Worm (Caenorhabditis elegans) whole organism, mixed stage, embryonic: ENCODE measurements around the gene Y17G7B.18.
A peak's percentile ranks its signal among the peaks of the same experiment; 100 is the strongest.

Source experiments
- M03D4.4 ChIP-seq: sonication (generic microtip); optimal IDR thresholded peaks from 2 replicates; lab custom pipeline; 2017; ENCODE audit warnings: mild to moderate bottlenecking, missing genetic modification characterization, missing compliant biosample characterization
- bed-3 ChIP-seq: fragments of 200-800 bp; sonication (Bioruptor generic); optimal IDR thresholded peaks from 3 replicates; lab custom pipeline; 2018; ENCODE audit warnings: mild to moderate bottlenecking, missing genetic modification characterization, moderate library complexity, missing compliant biosample characterization
- blmp-1 ChIP-seq: fragments of 150-350 bp; optimal IDR thresholded peaks from 2 replicates; lab custom pipeline; 2014; ENCODE audit warnings: missing biosample characterization, missing genetic modification characterization
- ceh-39 ChIP-seq: fragments of 150-350 bp; optimal IDR thresholded peaks from 2 replicates; lab custom pipeline; 2014; ENCODE audit warnings: missing biosample characterization, missing genetic modification characterization
- ceh-43 ChIP-seq: fragments of 200-800 bp; sonication (Bioruptor generic); optimal IDR thresholded peaks from 2 replicates; lab custom pipeline; 2018; ENCODE audit warnings: mild to moderate bottlenecking, missing genetic modification characterization, moderate library complexity, missing compliant biosample characterization
- ceh-83 ChIP-seq: fragments of 200-800 bp; sonication (Bioruptor generic); optimal IDR thresholded peaks from 2 replicates; lab custom pipeline; 2018; ENCODE audit warnings: mild to moderate bottlenecking, missing genetic modification characterization, missing compliant biosample characterization
- ces-1 ChIP-seq: fragments of 150-350 bp; optimal IDR thresholded peaks from 2 replicates; lab custom pipeline; 2014; ENCODE audit warnings: missing biosample characterization, missing genetic modification reagents, missing genetic modification characterization
- cnd-1 ChIP-seq: fragments of 200-800 bp; sonication (Bioruptor generic); optimal IDR thresholded peaks from 2 replicates; lab custom pipeline; 2018; ENCODE audit warnings: mild to moderate bottlenecking, missing genetic modification characterization, missing compliant biosample characterization
- drap-1 ChIP-seq: fragments of 200-800 bp; sonication (Bioruptor generic); optimal IDR thresholded peaks from 3 replicates; lab custom pipeline; 2018; ENCODE audit warnings: mild to moderate bottlenecking, missing genetic modification characterization, missing compliant biosample characterization
- elt-1 ChIP-seq: sonication (generic microtip); optimal IDR thresholded peaks from 2 replicates; lab custom pipeline; 2017; ENCODE audit warnings: missing genetic modification characterization, mild to moderate bottlenecking, missing compliant biosample characterization, antibody characterized with exemption, moderate library complexity, borderline replicate concordance; ENCODE audit not compliant: insufficient read depth
- elt-3 ChIP-seq: fragments of 150-350 bp; optimal IDR thresholded peaks from 2 replicates; lab custom pipeline; 2014; ENCODE audit warnings: missing biosample characterization, missing genetic modification characterization
- flh-1 ChIP-seq: fragments of 200-800 bp; sonication (Bioruptor generic); optimal IDR thresholded peaks from 2 replicates; lab custom pipeline; 2018; ENCODE audit warnings: mild to moderate bottlenecking, missing genetic modification characterization, moderate library complexity, missing compliant biosample characterization
- ham-2 ChIP-seq: fragments of 200-800 bp; sonication (Bioruptor generic); optimal IDR thresholded peaks from 2 replicates; lab custom pipeline; 2018; ENCODE audit warnings: mild to moderate bottlenecking, missing genetic modification characterization, missing compliant biosample characterization
- hlh-1 ChIP-seq: fragments of 150-350 bp; optimal IDR thresholded peaks from 2 replicates; lab custom pipeline; 2014; ENCODE audit warnings: missing biosample characterization, missing genetic modification reagents, missing genetic modification characterization
- lin-13 ChIP-seq: fragments of 150-350 bp; optimal IDR thresholded peaks from 2 replicates; lab custom pipeline; 2014; ENCODE audit warnings: missing biosample characterization, missing genetic modification characterization
- lin-32 ChIP-seq: fragments of 200-800 bp; sonication (Bioruptor generic); optimal IDR thresholded peaks from 2 replicates; lab custom pipeline; 2018; ENCODE audit warnings: mild to moderate bottlenecking, missing genetic modification characterization, missing compliant biosample characterization
- lsy-2 ChIP-seq: fragments of 150-350 bp; optimal IDR thresholded peaks from 2 replicates; lab custom pipeline; 2014; ENCODE audit warnings: missing biosample characterization, missing genetic modification characterization
- mab-5 ChIP-seq: fragments of 150-350 bp; optimal IDR thresholded peaks from 2 replicates; lab custom pipeline; 2014; ENCODE audit warnings: missing biosample characterization, missing genetic modification characterization
- mep-1 ChIP-seq: fragments of 150-350 bp; optimal IDR thresholded peaks from 2 replicates; lab custom pipeline; 2017; ENCODE audit warnings: missing biosample characterization, missing genetic modification reagents, missing genetic modification characterization, inconsistent platforms
- mls-2 ChIP-seq: sonication (generic microtip); optimal IDR thresholded peaks from 2 replicates; lab custom pipeline; 2016; ENCODE audit warnings: mild to moderate bottlenecking, missing genetic modification characterization, moderate library complexity, missing compliant biosample characterization
- nhr-12 ChIP-seq: fragments of 150-350 bp; optimal IDR thresholded peaks from 2 replicates; lab custom pipeline; 2014; ENCODE audit warnings: missing biosample characterization, missing genetic modification characterization
- nhr-2 ChIP-seq: fragments of 150-350 bp; optimal IDR thresholded peaks from 2 replicates; lab custom pipeline; 2014; ENCODE audit warnings: missing biosample characterization, missing genetic modification characterization
- nhr-237 ChIP-seq: fragments of 150-350 bp; optimal IDR thresholded peaks from 2 replicates; lab custom pipeline; 2014; ENCODE audit warnings: missing biosample characterization, missing genetic modification characterization
- nhr-28 ChIP-seq: fragments of 150-350 bp; optimal IDR thresholded peaks from 2 replicates; lab custom pipeline; 2014; ENCODE audit warnings: missing biosample characterization, missing genetic modification characterization
- nhr-76 ChIP-seq: sonication (generic microtip); optimal IDR thresholded peaks from 2 replicates; lab custom pipeline; 2017; ENCODE audit warnings: missing biosample characterization, missing genetic modification characterization
- pha-4 ChIP-seq: fragments of 150-350 bp; optimal IDR thresholded peaks from 2 replicates; lab custom pipeline; 2018; ENCODE audit warnings: missing biosample characterization, missing genetic modification reagents, missing genetic modification characterization
- sem-2 ChIP-seq: fragments of 200-800 bp; sonication (Bioruptor generic); optimal IDR thresholded peaks from 2 replicates; lab custom pipeline; 2018; ENCODE audit warnings: mild to moderate bottlenecking, missing genetic modification characterization, missing compliant biosample characterization
- snpc-4 ChIP-seq: fragments of 150-350 bp; optimal IDR thresholded peaks from 2 replicates; lab custom pipeline; 2014; ENCODE audit warnings: missing biosample characterization, missing genetic modification characterization
- sptf-1 ChIP-seq: sonication (generic microtip); optimal IDR thresholded peaks from 2 replicates; lab custom pipeline; 2017; ENCODE audit warnings: mild to moderate bottlenecking, missing genetic modification characterization, moderate library complexity, missing compliant biosample characterization
- tbx-8 ChIP-seq: fragments of 200-800 bp; sonication (Bioruptor generic); optimal IDR thresholded peaks from 2 replicates; lab custom pipeline; 2018; ENCODE audit warnings: mild to moderate bottlenecking, missing genetic modification characterization, moderate library complexity, missing compliant biosample characterization
- unc-120 ChIP-seq: sonication (generic microtip); optimal IDR thresholded peaks from 2 replicates; lab custom pipeline; 2017; ENCODE audit warnings: missing genetic modification characterization, missing compliant biosample characterization; ENCODE audit not compliant: poor library complexity, severe bottlenecking
- unc-39 ChIP-seq: fragments of 150-350 bp; optimal IDR thresholded peaks from 2 replicates; lab custom pipeline; 2014; ENCODE audit warnings: missing biosample characterization, missing genetic modification characterization
- unc-62 ChIP-seq: fragments of 150-350 bp; optimal IDR thresholded peaks from 2 replicates; lab custom pipeline; 2014; ENCODE audit warnings: missing biosample characterization, missing genetic modification reagents, missing genetic modification characterization
- zip-8 ChIP-seq: fragments of 150-350 bp; optimal IDR thresholded peaks from 2 replicates; lab custom pipeline; 2014; ENCODE audit warnings: missing biosample characterization, missing genetic modification characterization
- ztf-11 ChIP-seq: fragments of 150-350 bp; optimal IDR thresholded peaks from 2 replicates; lab custom pipeline; 2014; ENCODE audit warnings: missing biosample characterization, missing genetic modification characterization

Y17G7B.18 gene

DNA sequence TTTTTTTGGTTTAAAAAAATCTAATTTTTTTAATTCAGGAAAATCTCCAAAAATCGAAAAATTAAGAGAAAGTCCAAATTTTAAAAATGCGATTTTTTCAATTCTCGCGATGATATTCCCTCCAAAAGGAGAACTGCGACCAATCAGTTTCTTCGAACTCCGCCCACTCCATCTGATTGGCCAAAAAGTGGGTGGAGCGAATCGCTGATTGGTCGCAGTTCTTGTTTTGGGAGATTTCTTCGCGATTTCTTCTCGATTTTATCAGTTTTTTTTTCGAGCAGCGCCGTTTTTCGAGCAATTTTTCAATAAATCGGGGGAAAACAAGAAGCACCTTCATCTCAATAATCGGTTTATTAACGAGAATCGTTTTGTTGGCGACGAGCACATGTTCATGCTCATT lies 22.7 kb upstream of the Y17G7B.18 start:
- no peak for TF ChIP-seq ceh-83
- no peak for TF ChIP-seq lin-13 (tag; lab: Kevin White, UChicago)
- no peak for TF ChIP-seq hlh-1 (tag; lab: Kevin White, UChicago)
- TF ChIP-seq unc-62: no peak
- TF ChIP-seq M03D4.4 (tag; lab: Kevin White, UChicago): no peak
- no peak for TF ChIP-seq unc-120 (tag; lab: Kevin White, UChicago)
- TF ChIP-seq ham-2 (GFP tag; lab: Kevin White, UChicago): no peak
- TF ChIP-seq nhr-76 (tag; lab: Kevin White, UChicago): no peak
- TF ChIP-seq zip-8: no peak
- no peak for TF ChIP-seq cnd-1
- TF ChIP-seq bed-3 (GFP tag; lab: Kevin White, UChicago): no peak
- no peak for TF ChIP-seq sem-2 (GFP tag; lab: Kevin White, UChicago)
- no peak for TF ChIP-seq ztf-11 (tag; lab: Kevin White, UChicago)
- no peak for TF ChIP-seq elt-3 (tag; lab: Kevin White, UChicago)
- TF ChIP-seq unc-39 (tag; lab: Kevin White, UChicago): no peak
- TF ChIP-seq ceh-39 (tag; lab: Kevin White, UChicago): no peak
- no peak for TF ChIP-seq flh-1 (GFP tag; lab: Kevin White, UChicago)
- no peak for TF ChIP-seq elt-1 (tag; lab: Kevin White, UChicago)
- TF ChIP-seq, all 35 proteins: peak for 0

- TF ChIP-seq lin-32 (no peak), nhr-237 (tag; lab: Kevin White, UChicago) (no peak), ham-2 (GFP tag; lab: Kevin White, UChicago) (peak; percentile 59)
These were observed 3.3 kb upstream of the Y17G7B.18 start for ce11 chrII:12110997-12111396.

ce11 chrII:12108843-12109242 lies 1.2 kb upstream of the Y17G7B.18 start:
- TF ChIP-seq nhr-76 (tag; lab: Kevin White, UChicago) (no peak), nhr-28 (no peak), ces-1 (no peak), flh-1 (GFP tag; lab: Kevin White, UChicago) (no peak), ceh-39 (tag; lab: Kevin White, UChicago) (no peak), sptf-1 (tag; lab: Kevin White, UChicago) (no peak), pha-4 (tag; lab: Kevin White, UChicago) (no peak), lin-13 (tag; lab: Kevin White, UChicago) (no peak)

ce11 chrII:12102365-12102764 lies 5.3 kb downstream of the Y17G7B.18 start:
- TF ChIP-seq drap-1 (GFP tag; lab: Kevin White, UChicago) (peak; percentile 45), nhr-76 (tag; lab: Kevin White, UChicago) (no peak), nhr-2 (tag; lab: Kevin White, UChicago) (peak; percentile 27), blmp-1 (tag; lab: Kevin White, UChicago) (no peak), ceh-43 (peak; percentile 28), sem-2 (GFP tag; lab: Kevin White, UChicago) (no peak), ces-1 (peak; percentile 93), mab-5 (tag; lab: Kevin White, UChicago) (peak; percentile 85), sptf-1 (tag; lab: Kevin White, UChicago) (peak; percentile 70), zip-8 (no peak), cnd-1 (peak; percentile 58), nhr-237 (tag; lab: Kevin White, UChicago) (peak; percentile 92), snpc-4 (tag; lab: Kevin White, UChicago) (no peak), unc-120 (tag; lab: Kevin White, UChicago) (peak; percentile 79), bed-3 (GFP tag; lab: Kevin White, UChicago) (no peak), ceh-39 (tag; lab: Kevin White, UChicago) (peak; percentile 83), lin-13 (tag; lab: Kevin White, UChicago) (peak; percentile 82), unc-39 (tag; lab: Kevin White, UChicago) (no peak), ztf-11 (tag; lab: Kevin White, UChicago) (peak; percentile 74), mls-2 (peak; percentile 78), M03D4.4 (tag; lab: Kevin White, UChicago) (peak; percentile 43), flh-1 (GFP tag; lab: Kevin White, UChicago) (no peak), pha-4 (tag; lab: Kevin White, UChicago) (peak; percentile 79), nhr-12 (tag; lab: Kevin White, UChicago) (no peak), lin-32 (no peak), ham-2 (GFP tag; lab: Kevin White, UChicago) (peak; percentile 31), nhr-28 (no peak), unc-62 (peak; percentile 86), ceh-83 (no peak), hlh-1 (tag; lab: Kevin White, UChicago) (peak; percentile 64), elt-3 (tag; lab: Kevin White, UChicago) (peak; percentile 27), lsy-2 (tag; lab: Kevin White, UChicago) (peak; percentile 80), mep-1 (tag; lab: Kevin White, UChicago) (peak; percentile 73), elt-1 (tag; lab: Kevin White, UChicago) (no peak), tbx-8 (no peak)
